Worm (Caenorhabditis elegans): Measurements from ENCODE around the gene C03A3.2.

- TF ChIP-seq flt-1 (GFP tag; IDR thresholded peaks at IDR 0.05) (no peak), T22C8.4 (GFP tag; IDR thresholded peaks at IDR 0.05) (no peak), ztf-23 (GFP tag; IDR thresholded peaks at IDR 0.05) (no peak)
Measured at ce11 chrX:11287617-11288016, 25.0 kb downstream of the C03A3.2 start, which contains the start of gene F38B2.4.

Data from whole organism, midembryonic.